Worm (Caenorhabditis elegans) whole organism, L3 larva: ENCODE measurements around the gene F02E8.4.

Experiments
- aly-2 ChIP-seq: fragments of 150-350 bp; optimal IDR thresholded peaks from 2 replicates; lab custom pipeline; 2014; ENCODE audit warnings: missing biosample characterization, missing genetic modification characterization
- ceh-16 ChIP-seq: sonication (generic microtip); optimal IDR thresholded peaks from 2 replicates; lab custom pipeline; 2017; ENCODE audit warnings: missing biosample characterization, missing genetic modification characterization
- ceh-28 ChIP-seq: fragments of 150-350 bp; optimal IDR thresholded peaks from 2 replicates; lab custom pipeline; 2014; ENCODE audit warnings: missing biosample characterization, missing genetic modification reagents, missing genetic modification characterization
- ceh-9 ChIP-seq: sonication (generic microtip); optimal IDR thresholded peaks from 2 replicates; lab custom pipeline; 2018; ENCODE audit warnings: missing biosample characterization, missing genetic modification characterization
- daf-12 ChIP-seq: fragments of 150-350 bp; optimal IDR thresholded peaks from 2 replicates; lab custom pipeline; 2014; ENCODE audit warnings: missing biosample characterization, missing genetic modification reagents, missing genetic modification characterization
- egl-27 ChIP-seq: sonication (generic microtip); optimal IDR thresholded peaks from 4 replicates; lab custom pipeline; 2017; ENCODE audit warnings: missing biosample characterization, missing genetic modification reagents, missing genetic modification characterization
- elt-1 ChIP-seq: fragments of 150-350 bp; optimal IDR thresholded peaks from 2 replicates; lab custom pipeline; 2014; ENCODE audit warnings: missing biosample characterization, missing genetic modification characterization
- elt-3 ChIP-seq, 3 experiments: fragments of 150-350 bp in 1 of 3; sonication (generic microtip) in 2 of 3; optimal IDR thresholded peaks; 2 replicates in 2 of 3; 4 replicates in 1 of 3; lab custom pipeline; 2014 to 2017; ENCODE audit warnings: missing biosample characterization in 3 of 3, missing genetic modification characterization in 3 of 3
- fkh-2 ChIP-seq: fragments of 150-350 bp; optimal IDR thresholded peaks from 2 replicates; lab custom pipeline; 2014; ENCODE audit warnings: missing biosample characterization, missing genetic modification reagents, missing genetic modification characterization
- fos-1 ChIP-seq: fragments of 150-350 bp; optimal IDR thresholded peaks from 2 replicates; lab custom pipeline; 2014; ENCODE audit warnings: missing biosample characterization, missing genetic modification characterization
- hmg-11 ChIP-seq: sonication (generic microtip); optimal IDR thresholded peaks from 2 replicates; lab custom pipeline; 2016; ENCODE audit warnings: missing genetic modification characterization, missing compliant biosample characterization
- jun-1 ChIP-seq: fragments of 150-350 bp; optimal IDR thresholded peaks from 2 replicates; lab custom pipeline; 2014; ENCODE audit warnings: missing biosample characterization, missing genetic modification reagents, missing genetic modification characterization
- lin-15B ChIP-seq: fragments of 150-350 bp; optimal IDR thresholded peaks from 2 replicates; lab custom pipeline; 2014; ENCODE audit warnings: missing biosample characterization, missing genetic modification characterization
- lin-39 ChIP-seq: fragments of 150-350 bp; optimal IDR thresholded peaks from 2 replicates; lab custom pipeline; 2018; ENCODE audit warnings: missing biosample characterization, missing genetic modification reagents, missing genetic modification characterization
- lsy-12 ChIP-seq: sonication (generic microtip); optimal IDR thresholded peaks from 2 replicates; lab custom pipeline; 2016; ENCODE audit warnings: mild to moderate bottlenecking, missing genetic modification characterization, missing compliant biosample characterization
- mdl-1 ChIP-seq: fragments of 150-350 bp; optimal IDR thresholded peaks from 2 replicates; lab custom pipeline; 2014; ENCODE audit warnings: missing biosample characterization, missing genetic modification characterization
- mml-1 ChIP-seq: fragments of 150-350 bp; sonication (generic microtip); optimal IDR thresholded peaks from 3 replicates; lab custom pipeline; 2014; ENCODE audit warnings: missing biosample characterization, missing genetic modification characterization
- nfya-1 ChIP-seq: sonication (generic microtip); optimal IDR thresholded peaks from 2 replicates; lab custom pipeline; 2017; ENCODE audit warnings: missing genetic modification characterization, mild to moderate bottlenecking, missing compliant biosample characterization, antibody characterized with exemption, moderate library complexity; ENCODE audit not compliant: insufficient read depth
- nhr-23 ChIP-seq: fragments of 150-350 bp; optimal IDR thresholded peaks from 2 replicates; lab custom pipeline; 2014; ENCODE audit warnings: missing biosample characterization, missing genetic modification reagents, missing genetic modification characterization
- nhr-237 ChIP-seq: fragments of 150-350 bp; optimal IDR thresholded peaks from 2 replicates; lab custom pipeline; 2014; ENCODE audit warnings: missing biosample characterization, missing genetic modification characterization
- nhr-28 ChIP-seq: fragments of 150-350 bp; optimal IDR thresholded peaks from 2 replicates; lab custom pipeline; 2014; ENCODE audit warnings: missing biosample characterization, missing genetic modification characterization
- nhr-43 ChIP-seq: sonication (generic microtip); optimal IDR thresholded peaks from 2 replicates; lab custom pipeline; 2016; ENCODE audit warnings: mild to moderate bottlenecking, missing genetic modification characterization, missing compliant biosample characterization; ENCODE audit not compliant: poor library complexity, severe bottlenecking
- nhr-67 ChIP-seq: fragments of 150-350 bp; optimal IDR thresholded peaks from 2 replicates; lab custom pipeline; 2014; ENCODE audit warnings: missing biosample characterization, missing genetic modification characterization
- nhr-76 ChIP-seq: fragments of 150-350 bp; sonication (generic microtip); optimal IDR thresholded peaks from 5 replicates; lab custom pipeline; 2014; ENCODE audit warnings: missing biosample characterization, missing genetic modification characterization
- nhr-77 ChIP-seq: fragments of 150-350 bp; optimal IDR thresholded peaks from 2 replicates; lab custom pipeline; 2014; ENCODE audit warnings: missing biosample characterization, missing genetic modification characterization
- pha-4 ChIP-seq: fragments of 150-350 bp; optimal IDR thresholded peaks from 2 replicates; lab custom pipeline; 2014; ENCODE audit warnings: missing biosample characterization, missing genetic modification reagents, missing genetic modification characterization
- pqm-1 ChIP-seq: fragments of 150-350 bp; optimal IDR thresholded peaks from 2 replicates; lab custom pipeline; 2017; ENCODE audit warnings: missing biosample characterization, missing genetic modification characterization, inconsistent platforms
- sea-2 ChIP-seq: fragments of 150-350 bp; sonication (generic microtip); optimal IDR thresholded peaks from 4 replicates; lab custom pipeline; 2014; ENCODE audit warnings: missing biosample characterization, missing genetic modification reagents, missing genetic modification characterization
- snpc-4 ChIP-seq: fragments of 150-350 bp; optimal IDR thresholded peaks from 2 replicates; lab custom pipeline; 2014; ENCODE audit warnings: missing biosample characterization, missing genetic modification characterization
- tbx-2 ChIP-seq: sonication (generic microtip); optimal IDR thresholded peaks from 2 replicates; lab custom pipeline; 2016; ENCODE audit warnings: mild to moderate bottlenecking, missing genetic modification characterization, missing compliant biosample characterization
- unc-39 ChIP-seq: sonication (generic microtip); optimal IDR thresholded peaks from 4 replicates; lab custom pipeline; 2017; ENCODE audit warnings: missing biosample characterization, missing genetic modification characterization
- unc-62 ChIP-seq: fragments of 150-350 bp; sonication (generic microtip); optimal IDR thresholded peaks from 4 replicates; lab custom pipeline; 2014; ENCODE audit warnings: missing biosample characterization, missing genetic modification reagents, missing genetic modification characterization
- zag-1 ChIP-seq: fragments of 150-350 bp; optimal IDR thresholded peaks from 2 replicates; lab custom pipeline; 2014; ENCODE audit warnings: missing biosample characterization, missing genetic modification characterization

F02E8.4 gene

DNA sequence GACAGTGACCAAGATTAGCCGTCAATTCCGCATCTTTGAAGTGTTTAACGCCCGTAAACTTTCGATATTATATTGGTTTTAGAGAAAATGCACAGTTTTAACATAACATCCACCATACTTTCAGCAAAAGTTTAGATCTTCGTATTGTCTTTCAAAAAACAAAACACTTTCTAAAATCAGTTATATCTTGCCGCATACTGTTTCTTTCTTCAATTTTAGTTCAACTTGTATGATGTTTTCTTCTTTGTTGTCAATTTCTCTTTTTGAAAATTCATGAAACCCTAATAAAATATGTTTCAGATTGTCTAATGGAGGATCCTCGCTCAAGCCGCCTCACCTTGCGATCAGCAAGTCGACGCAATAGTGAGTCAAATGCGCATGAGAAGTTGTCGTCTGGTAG is at the start of gene F02E8.4:
Gene F02E8.4, plus strand, starts transcription at position 301 of the 400 bp plus-strand sequence.
- no peak for TF ChIP-seq snpc-4 (tag; lab: Kevin White, UChicago)
- TF ChIP-seq pqm-1 (tag; lab: Kevin White, UChicago) = no peak
- no peak for TF ChIP-seq tbx-2 (tag; lab: Kevin White, UChicago)
- TF ChIP-seq lin-39 (tag; lab: Kevin White, UChicago) = no peak
- no peak for TF ChIP-seq mml-1
- no peak for TF ChIP-seq ceh-28 (tag; lab: Kevin White, UChicago)
- TF ChIP-seq ceh-16 (tag; lab: Kevin White, UChicago) = no peak
- TF ChIP-seq lsy-12 (tag; lab: Kevin White, UChicago) = no peak
- no peak for TF ChIP-seq mdl-1
- TF ChIP-seq nhr-77 (tag; lab: Kevin White, UChicago) = no peak
- no peak for TF ChIP-seq nhr-28 (tag; lab: Kevin White, UChicago)
- no peak for TF ChIP-seq nhr-67 (tag; lab: Kevin White, UChicago)
- no peak for TF ChIP-seq nfya-1 (tag; lab: Kevin White, UChicago)
- no peak for TF ChIP-seq fkh-2 (tag; lab: Kevin White, UChicago)
- TF ChIP-seq elt-3 (tag; optimal IDR thresholded peaks at IDR 0.05; lab: Kevin White, UChicago) = no peak
- no peak for TF ChIP-seq fos-1 (tag; lab: Kevin White, UChicago)
- no peak for TF ChIP-seq aly-2 (tag; lab: Kevin White, UChicago)
- no peak for TF ChIP-seq lin-15B (tag; lab: Kevin White, UChicago)
- TF ChIP-seq nhr-23 = no peak
- TF ChIP-seq daf-12 = no peak
- TF ChIP-seq, all 47 proteins: peak for 0

DNA sequence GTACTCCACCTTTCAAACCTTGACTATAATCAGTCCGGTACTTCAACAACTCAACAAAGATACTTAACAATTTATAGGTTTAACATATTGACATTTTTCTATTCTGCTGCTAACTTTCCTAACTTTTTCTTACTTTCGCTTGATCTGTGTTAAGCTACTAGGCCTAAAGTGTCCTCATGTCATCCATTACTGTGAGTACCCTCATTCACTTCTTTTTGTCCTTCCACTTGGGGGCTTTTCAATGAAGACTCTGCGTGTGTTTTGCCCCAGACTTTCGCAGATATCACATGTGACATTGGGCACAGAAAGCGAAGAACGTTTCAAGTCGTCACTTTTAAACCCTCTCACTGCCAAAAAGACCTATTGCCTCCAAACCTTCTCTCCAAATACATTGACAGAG is 49.2 kb upstream of the F02E8.4 start:
- TF ChIP-seq nhr-43 (tag; lab: Kevin White, UChicago) (no peak), unc-39 (no peak), zag-1 (tag; lab: Kevin White, UChicago) (no peak), lin-39 (tag; lab: Kevin White, UChicago) (peak; percentile 60), hmg-11 (tag; lab: Kevin White, UChicago) (no peak), nhr-237 (no peak), ceh-9 (tag; lab: Kevin White, UChicago) (no peak), egl-27 (tag; lab: Kevin White, UChicago) (no peak), nhr-76 (tag; lab: Kevin White, UChicago) (no peak), nhr-23 (no peak), pqm-1 (tag; lab: Kevin White, UChicago) (no peak), pha-4 (tag; lab: Kevin White, UChicago) (no peak), unc-62 (GFP tag; lab: Kevin White, UChicago) (peak; percentile 29), elt-1 (tag; lab: Kevin White, UChicago) (peak; percentile 35), sea-2 (GFP tag; lab: Kevin White, UChicago) (no peak), snpc-4 (tag; lab: Kevin White, UChicago) (no peak), nhr-77 (tag; lab: Kevin White, UChicago) (no peak)
- TF ChIP-seq, all 47 proteins: peak for 3

DNA sequence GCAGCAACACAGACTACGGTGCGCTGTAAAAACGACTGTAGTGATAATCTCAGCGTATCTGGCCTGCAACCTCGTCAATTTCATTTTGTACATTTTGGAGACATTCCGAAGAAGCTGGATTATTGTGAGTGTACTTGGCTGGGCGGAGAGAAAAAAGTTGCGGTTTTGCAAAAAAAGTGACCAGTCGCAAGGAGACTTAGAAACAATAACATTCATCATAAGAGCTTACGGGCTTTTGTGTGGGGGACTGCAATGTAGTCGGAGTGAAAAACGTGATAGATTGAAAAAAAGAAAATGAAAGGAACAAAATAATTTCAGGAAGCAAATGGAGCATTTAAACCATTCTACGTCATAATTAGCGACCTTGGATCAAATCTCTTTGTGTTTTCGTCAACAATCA is 45.5 kb upstream of the F02E8.4 start:
- no peak for TF ChIP-seq jun-1 (tag; lab: Kevin White, UChicago)
- peak; percentile 38 for TF ChIP-seq lin-39 (tag; lab: Kevin White, UChicago)
- peak; percentile 17 for TF ChIP-seq nfya-1 (tag; lab: Kevin White, UChicago)

DNA sequence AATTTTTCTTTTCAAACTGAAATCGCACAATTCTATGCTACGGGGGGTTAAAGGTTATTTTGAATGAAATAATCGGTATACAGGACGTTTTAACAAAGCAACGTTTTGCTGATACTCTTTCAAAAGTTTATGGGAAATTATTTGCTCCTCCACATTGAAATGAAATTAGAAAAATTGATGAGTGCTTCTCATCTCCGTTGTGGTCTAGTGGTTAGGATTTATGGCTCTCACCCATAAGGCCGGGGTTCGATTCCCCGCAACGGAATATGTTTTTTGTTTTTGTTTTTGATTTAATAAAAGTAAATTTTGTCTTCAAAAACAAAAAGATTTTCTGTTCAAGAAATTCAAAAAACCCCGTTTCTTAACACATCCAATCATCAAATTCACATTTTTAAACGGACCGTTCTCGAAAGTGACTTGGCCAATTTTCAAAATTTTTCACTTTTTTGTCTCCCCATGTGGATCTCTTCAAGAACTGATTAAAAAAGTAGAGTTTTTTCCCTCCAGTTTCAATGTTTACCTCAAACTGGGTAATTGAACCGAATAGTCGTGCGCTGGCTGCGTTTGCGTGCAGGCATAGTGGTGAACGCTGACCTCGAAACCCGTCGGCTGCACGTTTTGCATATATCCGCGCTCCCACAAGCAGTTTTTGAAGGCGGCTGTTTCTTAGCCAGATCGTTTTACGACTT is 44.2 kb upstream of the F02E8.4 start:
- TF ChIP-seq mdl-1 (no peak), nfya-1 (tag; lab: Kevin White, UChicago) (no peak), elt-1 (tag; lab: Kevin White, UChicago) (no peak)
